Worm (Caenorhabditis elegans) whole organism, young adult: ENCODE measurements around the gene col-187.

ENCODE experiments used
- B0261.1 ChIP-seq: sonication (generic microtip); optimal IDR thresholded peaks from 2 replicates; lab custom pipeline; 2016; ENCODE audit warnings: mild to moderate bottlenecking, missing genetic modification characterization, moderate library complexity, missing compliant biosample characterization
- C06A6.2 ChIP-seq: fragments of 200-800 bp; sonication (Bioruptor generic); conservative IDR thresholded peaks from 2 replicates; pipeline ENCODE4 v1.3.6; 2022; ENCODE audit warnings: missing genetic modification characterization, missing compliant biosample characterization
- F22D6.2 ChIP-seq: sonication (generic microtip); optimal IDR thresholded peaks from 2 replicates; lab custom pipeline; 2016; ENCODE audit warnings: mild to moderate bottlenecking, missing genetic modification characterization, missing compliant biosample characterization
- F33H1.4 ChIP-seq: fragments of 200-800 bp; sonication (Bioruptor generic); IDR thresholded peaks from 2 replicates; pipeline ENCODE4 v1.3.6; 2022; ENCODE audit warnings: missing genetic modification reagents, missing genetic modification characterization, missing compliant biosample characterization
- F39B2.1 ChIP-seq: fragments of 200-800 bp; sonication (Bioruptor generic); IDR thresholded peaks from 2 replicates; pipeline ENCODE4 v1.3.6; 2022; ENCODE audit warnings: missing genetic modification reagents, missing genetic modification characterization, missing compliant biosample characterization
- F49E8.2 ChIP-seq: sonication (generic microtip); optimal IDR thresholded peaks from 3 replicates; lab custom pipeline; 2017; ENCODE audit warnings: missing genetic modification characterization, mild to moderate bottlenecking, missing compliant biosample characterization, antibody characterized with exemption, moderate library complexity; ENCODE audit not compliant: insufficient read depth
- F57C9.4 ChIP-seq: sonication (generic microtip); optimal IDR thresholded peaks from 2 replicates; lab custom pipeline; 2017; ENCODE audit warnings: mild to moderate bottlenecking, missing genetic modification characterization, missing compliant biosample characterization
- Y53G8AR.9 ChIP-seq: fragments of 200-800 bp; sonication (Bioruptor generic); conservative IDR thresholded peaks from 2 replicates; pipeline ENCODE4 v1.3.6; 2022; ENCODE audit warnings: missing genetic modification reagents, missing genetic modification characterization, missing compliant biosample characterization
- Y67H2A.10 ChIP-seq: fragments of 200-800 bp; sonication (Bioruptor generic); conservative IDR thresholded peaks from 2 replicates; pipeline ENCODE4 v1.3.6; 2022; ENCODE audit warnings: missing genetic modification reagents, missing genetic modification characterization, missing compliant biosample characterization
- ZK185.1 ChIP-seq: sonication (generic microtip); optimal IDR thresholded peaks from 2 replicates; lab custom pipeline; 2016; ENCODE audit warnings: mild to moderate bottlenecking, missing genetic modification characterization, missing compliant biosample characterization; ENCODE audit not compliant: poor library complexity, severe bottlenecking
- aptf-3 ChIP-seq: fragments of 200-800 bp; sonication (Bioruptor generic); IDR thresholded peaks from 2 replicates; pipeline ENCODE4 v1.3.6; 2022; ENCODE audit warnings: missing genetic modification characterization, missing compliant biosample characterization
- atf-7 ChIP-seq: sonication (generic microtip); optimal IDR thresholded peaks from 2 replicates; lab custom pipeline; 2017; ENCODE audit warnings: mild to moderate bottlenecking, missing genetic modification characterization, missing compliant biosample characterization
- attf-5 ChIP-seq: fragments of 200-800 bp; sonication (Bioruptor generic); optimal IDR thresholded peaks from 2 replicates; lab custom pipeline; 2018; ENCODE audit warnings: mild to moderate bottlenecking, missing genetic modification characterization, missing compliant biosample characterization
- attf-6 ChIP-seq: fragments of 200-800 bp; sonication (Bioruptor generic); IDR thresholded peaks from 2 replicates; pipeline ENCODE4 v1.3.6; 2022; ENCODE audit warnings: missing genetic modification reagents, missing genetic modification characterization, missing compliant biosample characterization
- ceh-100 ChIP-seq: fragments of 200-800 bp; sonication (Bioruptor generic); IDR thresholded peaks from 2 replicates; pipeline ENCODE4 v1.3.6; 2022; ENCODE audit warnings: missing genetic modification reagents, missing genetic modification characterization, missing compliant biosample characterization
- ceh-27 ChIP-seq: fragments of 200-800 bp; sonication (Bioruptor generic); optimal IDR thresholded peaks from 2 replicates; lab custom pipeline; 2018; ENCODE audit warnings: mild to moderate bottlenecking, missing genetic modification characterization, moderate library complexity, missing compliant biosample characterization
- ceh-79 ChIP-seq: sonication (generic microtip); optimal IDR thresholded peaks from 2 replicates; lab custom pipeline; 2017; ENCODE audit warnings: mild to moderate bottlenecking, missing genetic modification characterization, missing compliant biosample characterization
- ceh-91 ChIP-seq: fragments of 200-800 bp; sonication (Bioruptor generic); IDR thresholded peaks from 2 replicates; pipeline ENCODE4 v1.3.6; 2022; ENCODE audit warnings: missing genetic modification reagents, missing genetic modification characterization, missing compliant biosample characterization
- die-1 ChIP-seq: sonication (generic microtip); optimal IDR thresholded peaks from 2 replicates; lab custom pipeline; 2016; ENCODE audit warnings: missing genotype, mild to moderate bottlenecking, missing genetic modification characterization, missing compliant biosample characterization
- dpff-1 ChIP-seq: sonication (generic microtip); optimal IDR thresholded peaks from 2 replicates; lab custom pipeline; 2017; ENCODE audit warnings: mild to moderate bottlenecking, missing genetic modification characterization, missing compliant biosample characterization
- him-1 ChIP-seq: sonication (generic microtip); optimal IDR thresholded peaks from 2 replicates; lab custom pipeline; 2016; ENCODE audit warnings: missing genotype, missing genetic modification reagents, missing genetic modification characterization, missing compliant biosample characterization
- let-526 ChIP-seq: fragments of 200-800 bp; sonication (Bioruptor generic); IDR thresholded peaks from 2 replicates; pipeline ENCODE4 v1.3.6; 2022; ENCODE audit warnings: missing genetic modification reagents, missing genetic modification characterization, missing compliant biosample characterization
- let-607 ChIP-seq, 2 experiments: fragments of 200-800 bp in 1 of 2; sonication (Bioruptor generic) in 1 of 2; sonication (generic microtip) in 1 of 2; optimal IDR thresholded peaks; 2 replicates each; lab custom pipeline; 2016 to 2018; ENCODE audit warnings: mild to moderate bottlenecking in 2 of 2, missing compliant biosample characterization in 2 of 2, missing genetic modification characterization in 2 of 2, moderate library complexity in 2 of 2, missing genotype in 1 of 2
- lin-35 ChIP-seq, 3 experiments: fragments of 150-350 bp in 2 of 3; sonication (generic microtip) in 1 of 3; optimal IDR thresholded peaks; 2 replicates each; lab custom pipeline; 2014 to 2018; ENCODE audit warnings: missing biosample characterization in 3 of 3, missing genetic modification characterization in 3 of 3, missing genetic modification reagents in 3 of 3
- lin-40 ChIP-seq: sonication (generic microtip); optimal IDR thresholded peaks from 2 replicates; lab custom pipeline; 2016; ENCODE audit warnings: missing genetic modification characterization, mild to moderate bottlenecking, missing compliant biosample characterization, missing genotype, missing genetic modification reagents
- madf-6 ChIP-seq: fragments of 200-800 bp; sonication (Bioruptor generic); IDR thresholded peaks from 2 replicates; pipeline ENCODE4 v1.3.6; 2022; ENCODE audit warnings: missing genetic modification reagents, missing genetic modification characterization, missing compliant biosample characterization
- nfya-1 ChIP-seq: sonication (generic microtip); optimal IDR thresholded peaks from 2 replicates; lab custom pipeline; 2017; ENCODE audit warnings: antibody characterized with exemption, missing compliant biosample characterization, missing genetic modification characterization, borderline replicate concordance; ENCODE audit not compliant: insufficient read depth
- nfya-2 ChIP-seq: fragments of 200-800 bp; sonication (Bioruptor generic); IDR thresholded peaks from 2 replicates; pipeline ENCODE4 v1.3.6; 2022; ENCODE audit warnings: missing genetic modification reagents, missing genetic modification characterization, missing compliant biosample characterization
- nhr-179 ChIP-seq: sonication (generic microtip); optimal IDR thresholded peaks from 2 replicates; lab custom pipeline; 2016; ENCODE audit warnings: mild to moderate bottlenecking, missing genetic modification characterization, missing compliant biosample characterization
- nhr-27 ChIP-seq: fragments of 200-800 bp; sonication (Bioruptor generic); optimal IDR thresholded peaks from 2 replicates; lab custom pipeline; 2018; ENCODE audit warnings: mild to moderate bottlenecking, missing genetic modification characterization, moderate library complexity, missing compliant biosample characterization
- nhr-90 ChIP-seq: sonication (generic microtip); optimal IDR thresholded peaks from 2 replicates; lab custom pipeline; 2016; ENCODE audit warnings: missing genotype, mild to moderate bottlenecking, missing genetic modification characterization, missing compliant biosample characterization
- pha-4 ChIP-seq: fragments of 150-350 bp; sonication (generic microtip); optimal IDR thresholded peaks from 2 replicates; lab custom pipeline; 2014; ENCODE audit warnings: missing biosample characterization, missing genetic modification reagents, missing genetic modification characterization
- sdz-38 ChIP-seq: sonication (generic microtip); optimal IDR thresholded peaks from 2 replicates; lab custom pipeline; 2016; ENCODE audit warnings: missing genotype, missing genetic modification characterization, missing compliant biosample characterization
- snpc-4 ChIP-seq, 5 experiments: fragments of 150-350 bp in 1 of 5; sonication (generic microtip) in 4 of 5; optimal IDR thresholded peaks; 2 replicates each; lab custom pipeline; 2014 to 2018; ENCODE audit warnings: missing genetic modification characterization in 5 of 5, missing biosample characterization in 3 of 5, antibody characterized with exemption in 2 of 5, mild to moderate bottlenecking in 2 of 5, missing compliant biosample characterization in 2 of 5, missing genotype in 2 of 5, moderate library complexity in 2 of 5, missing genetic modification reagents in 1 of 5
- sptf-2 ChIP-seq: fragments of 200-800 bp; sonication (Bioruptor generic); optimal IDR thresholded peaks from 2 replicates; lab custom pipeline; 2018; ENCODE audit warnings: mild to moderate bottlenecking, missing genetic modification characterization, missing compliant biosample characterization
- zfh-2 ChIP-seq: fragments of 200-800 bp; sonication (Bioruptor generic); conservative IDR thresholded peaks from 2 replicates; pipeline ENCODE4 v1.3.6; 2022; ENCODE audit warnings: missing genetic modification reagents, missing genetic modification characterization, missing compliant biosample characterization
- zim-3 ChIP-seq: sonication (generic microtip); optimal IDR thresholded peaks from 2 replicates; lab custom pipeline; 2017; ENCODE audit warnings: mild to moderate bottlenecking, missing genetic modification characterization, moderate library complexity, missing compliant biosample characterization
- ztf-18 ChIP-seq: sonication (generic microtip); optimal IDR thresholded peaks from 2 replicates; lab custom pipeline; 2016; ENCODE audit warnings: missing genotype, mild to moderate bottlenecking, missing genetic modification characterization, missing compliant biosample characterization
- ztf-26 ChIP-seq: sonication (generic microtip); optimal IDR thresholded peaks from 2 replicates; lab custom pipeline; 2017; ENCODE audit warnings: missing genetic modification characterization, missing compliant biosample characterization
- ztf-28 ChIP-seq: fragments of 200-800 bp; sonication (Bioruptor generic); IDR thresholded peaks from 2 replicates; pipeline ENCODE4 v1.3.6; 2022; ENCODE audit warnings: missing genetic modification reagents, missing genetic modification characterization, missing compliant biosample characterization

The col-187 gene

ce11 chrX:16098104-16098638, 25.5 kb downstream of the col-187 start:
- TF ChIP-seq lin-35 (GFP tag; optimal IDR thresholded peaks at IDR 0.05; lab: Kevin White, UChicago) (no peak), ceh-79 (tag; lab: Kevin White, UChicago) (no peak), zim-3 (tag; lab: Kevin White, UChicago) (no peak), ceh-100 (GFP tag; lab: Robert Waterston, UW) (no peak), C06A6.2 (GFP tag; lab: Robert Waterston, UW) (no peak), nfya-1 (tag; lab: Kevin White, UChicago) (no peak), sptf-2 (GFP tag; lab: Kevin White, UChicago) (no peak), ceh-27 (GFP tag; lab: Kevin White, UChicago) (no peak), lin-40 (tag; lab: Kevin White, UChicago) (no peak), Y67H2A.10 (GFP tag; lab: Robert Waterston, UW) (no peak), nhr-27 (tag; lab: Kevin White, UChicago) (no peak), F57C9.4 (no peak), pha-4 (no peak), ZK185.1 (tag; lab: Kevin White, UChicago) (no peak), let-526 (no peak), nhr-179 (tag; lab: Kevin White, UChicago) (no peak), nfya-2 (GFP tag; lab: Robert Waterston, UW) (no peak), ceh-91 (GFP tag; lab: Robert Waterston, UW) (no peak), aptf-3 (no peak), ztf-26 (tag; lab: Kevin White, UChicago) (no peak)

- TF ChIP-seq snpc-4 (GFP tag; optimal IDR thresholded peaks at IDR 0.05; lab: Kevin White, UChicago) (no peak), snpc-4 (tag; optimal IDR thresholded peaks at IDR 0.05; lab: Kevin White, UChicago) (peak in 3 of 4 experiments; percentile 47 to 84 (median 65)), ztf-28 (GFP tag; lab: Robert Waterston, UW) (0 out of 2 replicates have a peak, but pooled peaks have one; percentile 45), nhr-90 (no peak), F22D6.2 (tag; lab: Kevin White, UChicago) (no peak), zfh-2 (GFP tag; lab: Robert Waterston, UW) (0 out of 2 replicates have a peak, but pooled peaks have one; percentile 30)
Measured at ce11 chrX:16099251-16099650, 26.6 kb downstream of the col-187 start.

- no peak for TF ChIP-seq F33H1.4 (GFP tag; lab: Robert Waterston, UW)
- TF ChIP-seq nhr-27 (tag; lab: Kevin White, UChicago), result no peak
- no peak for TF ChIP-seq atf-7 (tag; lab: Kevin White, UChicago)
- no peak for TF ChIP-seq let-607 (tag; optimal IDR thresholded peaks at IDR 0.05; lab: Kevin White, UChicago)
- no peak for TF ChIP-seq die-1
- no peak for TF ChIP-seq ztf-28 (GFP tag; lab: Robert Waterston, UW)
- no peak for TF ChIP-seq F39B2.1 (GFP tag; lab: Robert Waterston, UW)
- TF ChIP-seq madf-6 (GFP tag; lab: Robert Waterston, UW), result no peak
- no peak for TF ChIP-seq Y53G8AR.9
- TF ChIP-seq sdz-38, result no peak
- no peak for TF ChIP-seq ztf-18 (tag; lab: Kevin White, UChicago)
- TF ChIP-seq attf-6 (GFP tag; lab: Robert Waterston, UW), result no peak
- TF ChIP-seq B0261.1 (tag; lab: Kevin White, UChicago), result no peak
- no peak for TF ChIP-seq F49E8.2
- TF ChIP-seq him-1 (tag; lab: Kevin White, UChicago), result no peak
- no peak for TF ChIP-seq attf-5
- no peak for TF ChIP-seq ztf-26 (tag; lab: Kevin White, UChicago)
- TF ChIP-seq dpff-1, result no peak
Measured at ce11 chrX:16103396-16103795, 30.7 kb downstream of the col-187 start, which contains the start of gene ZK1073.2. Gene ZK1073.2, plus strand, starts transcription at chrX:16103696.
